Worm (Caenorhabditis elegans) whole organism, L1 larva: ENCODE data around the gene sas-6.

ENCODE experiments used
- C34B4.2 ChIP-seq: sonication (generic microtip); optimal IDR thresholded peaks from 2 replicates; lab custom pipeline; 2017; ENCODE audit warnings: mild to moderate bottlenecking, missing genetic modification characterization, missing compliant biosample characterization
- alr-1 ChIP-seq: fragments of 200-800 bp; sonication (Bioruptor generic); optimal IDR thresholded peaks from 2 replicates; lab custom pipeline; 2018; ENCODE audit warnings: borderline replicate concordance, mild to moderate bottlenecking, missing genetic modification characterization, missing compliant biosample characterization
- ama-1 ChIP-seq: fragments of 150-350 bp; optimal IDR thresholded peaks from 2 replicates; lab custom pipeline; 2014
- dsc-1 ChIP-seq: sonication (generic microtip); optimal IDR thresholded peaks from 2 replicates; lab custom pipeline; 2016; ENCODE audit warnings: mild to moderate bottlenecking, missing genetic modification characterization, missing compliant biosample characterization
- egl-27 ChIP-seq, 2 experiments: fragments of 150-350 bp in 1 of 2; sonication (generic microtip); optimal IDR thresholded peaks; 3 replicates each; lab custom pipeline; 2017 to 2018; ENCODE audit warnings: missing biosample characterization in 2 of 2, missing genetic modification characterization in 2 of 2, missing genetic modification reagents in 2 of 2
- fkh-10 ChIP-seq: sonication (generic microtip); optimal IDR thresholded peaks from 2 replicates; lab custom pipeline; 2017; ENCODE audit warnings: missing biosample characterization, missing genetic modification reagents, missing genetic modification characterization
- lin-15B ChIP-seq: fragments of 150-350 bp; sonication (generic microtip); optimal IDR thresholded peaks from 3 replicates; lab custom pipeline; 2014; ENCODE audit warnings: missing biosample characterization, missing genetic modification characterization
- lin-35 ChIP-seq, 2 experiments: fragments of 150-350 bp; optimal IDR thresholded peaks; 2 replicates each; lab custom pipeline; 2014; ENCODE audit warnings: missing biosample characterization in 2 of 2, missing genetic modification characterization in 2 of 2, missing genetic modification reagents in 2 of 2
- mdl-1 ChIP-seq, 2 experiments: fragments of 150-350 bp; optimal IDR thresholded peaks; 2 replicates each; lab custom pipeline; 2014 to 2017; ENCODE audit warnings: missing biosample characterization in 2 of 2, missing genetic modification characterization in 2 of 2, inconsistent platforms in 1 of 2
- rnt-1 ChIP-seq: sonication (generic microtip); optimal IDR thresholded peaks from 2 replicates; lab custom pipeline; 2016; ENCODE audit warnings: mild to moderate bottlenecking, missing genetic modification characterization, moderate library complexity, missing compliant biosample characterization
- snu-23 ChIP-seq: sonication (generic microtip); optimal IDR thresholded peaks from 2 replicates; lab custom pipeline; 2016; ENCODE audit warnings: missing genetic modification characterization, missing compliant biosample characterization
- unc-62 ChIP-seq: fragments of 150-350 bp; optimal IDR thresholded peaks from 2 replicates; lab custom pipeline; 2014; ENCODE audit warnings: missing biosample characterization, missing genetic modification reagents, missing genetic modification characterization

ce11 chrIV:13776745-13777144 lies 11.8 kb downstream of the sas-6 start:
- TF ChIP-seq rnt-1 (tag; lab: Kevin White, UChicago) (no peak), ama-1 (lab: Kevin White, UChicago) (no peak), lin-35 (GFP tag; optimal IDR thresholded peaks at IDR 0.05; lab: Kevin White, UChicago) (no peak), mdl-1 (tag; optimal IDR thresholded peaks at IDR 0.05; lab: Kevin White, UChicago) (no peak), lin-15B (tag; lab: Kevin White, UChicago) (no peak), egl-27 (tag; optimal IDR thresholded peaks at IDR 0.05; lab: Kevin White, UChicago) (no peak), fkh-10 (GFP tag; lab: Kevin White, UChicago) (no peak), dsc-1 (tag; lab: Kevin White, UChicago) (no peak), alr-1 (tag; lab: Kevin White, UChicago) (no peak), C34B4.2 (tag; lab: Kevin White, UChicago) (no peak), snu-23 (GFP tag; lab: Kevin White, UChicago) (no peak), unc-62 (no peak)
